Fruit fly (Drosophila melanogaster) Kc167 (cell line): ENCODE results near the gene CG14926.

Experiments
- Myc ChIP-seq: fragments of >200 bp; optimal IDR thresholded peaks from 2 replicates; lab custom pipeline; 2017; ENCODE audit warnings: missing external identifiers
- h ChIP-seq: fragments of >200 bp; optimal IDR thresholded peaks from 3 replicates; lab custom pipeline; 2018; ENCODE audit warnings: missing external identifiers
- insv ChIP-seq: fragments of >200 bp; optimal IDR thresholded peaks from 3 replicates; lab custom pipeline; 2018; ENCODE audit warnings: missing external identifiers
- psq ChIP-seq: fragments of >200 bp; optimal IDR thresholded peaks from 2 replicates; lab custom pipeline; 2017; ENCODE audit warnings: missing external identifiers
- ttk ChIP-seq: sonication (Bioruptor generic); optimal IDR thresholded peaks from 2 replicates; lab custom pipeline; 2017; ENCODE audit warnings: missing external identifiers

DNA sequence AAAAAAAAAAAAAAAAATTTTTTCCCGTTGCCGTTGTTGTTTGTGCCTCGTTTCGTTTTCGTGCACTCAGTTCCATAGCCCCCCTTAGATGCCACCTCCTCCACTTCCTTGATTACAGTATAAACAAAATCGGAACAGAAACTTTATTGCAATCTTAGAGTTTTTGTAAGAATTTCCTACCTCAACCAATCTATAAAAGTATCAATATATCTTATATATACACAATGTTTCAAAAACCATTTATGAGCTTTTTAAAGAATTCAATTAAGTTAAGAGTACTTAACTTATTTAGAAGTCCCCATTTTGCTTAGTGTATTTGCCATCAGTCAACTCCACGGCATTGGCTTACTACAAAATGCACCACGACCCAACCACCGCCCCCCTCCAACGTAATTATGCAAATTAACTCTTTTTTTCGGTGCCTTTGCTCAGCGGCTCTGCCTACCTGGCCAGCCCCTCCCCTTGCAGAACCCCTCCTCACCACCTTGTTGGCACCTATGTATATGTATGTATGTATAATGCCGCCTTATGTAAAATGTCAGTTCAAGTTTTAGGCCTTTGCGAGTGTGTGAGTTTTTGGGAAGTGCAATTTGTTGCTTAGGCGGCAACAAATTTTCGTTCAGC is 25.4 kb downstream of the CG14926 start:
- TF ChIP-seq h (lab: Kevin White, UChicago): no peak
- TF ChIP-seq Myc (lab: Kevin White, UChicago): no peak
- no peak for TF ChIP-seq psq (lab: Kevin White, UChicago)
- TF ChIP-seq ttk: no peak
- no peak for TF ChIP-seq insv
